Worm (Caenorhabditis elegans) whole organism, L4/young adult: ENCODE measurements around the gene C05G5.2.

ENCODE experiments used
- W03F9.2 ChIP-seq: fragments of 150-350 bp; optimal IDR thresholded peaks from 2 replicates; lab custom pipeline; 2014; ENCODE audit warnings: missing biosample characterization, missing genetic modification characterization
- dao-5 ChIP-seq: sonication (generic microtip); optimal IDR thresholded peaks from 2 replicates; lab custom pipeline; 2016; ENCODE audit warnings: missing genotype, missing genetic modification characterization, moderate library complexity, missing compliant biosample characterization
- him-1 ChIP-seq: sonication (generic microtip); optimal IDR thresholded peaks from 2 replicates; lab custom pipeline; 2016; ENCODE audit warnings: missing genotype, missing genetic modification reagents, missing genetic modification characterization, missing compliant biosample characterization

DNA sequence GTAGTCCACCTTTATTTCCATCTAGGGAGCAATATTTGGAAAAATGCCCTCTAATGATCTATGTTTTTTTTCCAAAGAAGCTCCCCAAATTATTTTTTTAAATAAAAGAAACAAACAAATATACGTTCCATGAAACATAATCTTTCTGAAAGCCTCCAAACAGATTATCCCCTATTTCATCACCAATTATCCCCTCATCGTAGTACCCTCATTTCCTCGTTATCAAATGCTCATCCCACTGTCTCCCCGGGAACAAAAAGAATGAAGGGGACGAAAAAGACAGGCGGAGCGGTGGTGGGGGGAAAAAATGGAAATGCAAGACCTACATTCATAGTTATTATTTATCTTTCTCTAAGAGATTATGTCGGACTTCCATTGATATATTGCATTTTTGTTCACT lies 50.3 kb downstream of the C05G5.2 start:
- TF ChIP-seq dao-5 (no peak), W03F9.2 (tag; lab: Kevin White, UChicago) (no peak), him-1 (no peak)
